Fruit fly (Drosophila melanogaster) whole organism, embryonic: ENCODE results near the gene CG6567.

Source experiments
- Abd-B ChIP-seq: fragments of 200-800 bp; sonication (Bioruptor generic); optimal IDR thresholded peaks from 2 replicates; lab custom pipeline; 2018; ENCODE audit warnings: missing biosample characterization, mild to moderate bottlenecking, missing genetic modification characterization, moderate library complexity
- Aef1 ChIP-seq: fragments of 200-800 bp; sonication (Bioruptor generic); IDR thresholded peaks from 3 replicates; pipeline ENCODE4 v1.3.6; 2022; ENCODE audit warnings: missing biosample characterization, missing genetic modification characterization
- Bgb ChIP-seq: fragments of 200-800 bp; sonication (Bioruptor generic); IDR thresholded peaks from 2 replicates; pipeline ENCODE4 v1.3.6; 2022; ENCODE audit warnings: missing biosample characterization, missing genetic modification characterization; ENCODE audit not compliant: partially characterized antibody
- Bteb2 ChIP-seq: fragments of 200-800 bp; sonication (Bioruptor generic); optimal IDR thresholded peaks from 2 replicates; lab custom pipeline; 2016; ENCODE audit warnings: missing biosample characterization, missing genetic modification characterization
- CG10147 ChIP-seq: fragments of 200-800 bp; sonication (Bioruptor generic); optimal IDR thresholded peaks from 2 replicates; lab custom pipeline; 2019; ENCODE audit warnings: missing biosample characterization, mild to moderate bottlenecking, missing genetic modification characterization, moderate library complexity
- CG11696 ChIP-seq: fragments of 200-800 bp; sonication (Bioruptor generic); IDR thresholded peaks from 2 replicates; pipeline ENCODE4 v1.3.6; 2022; ENCODE audit warnings: missing biosample characterization, missing genetic modification characterization
- CG12104 ChIP-seq: fragments of 200-800 bp; sonication (Bioruptor generic); optimal IDR thresholded peaks from 3 replicates; lab custom pipeline; 2016; ENCODE audit warnings: missing biosample characterization, missing genetic modification characterization
- CG12659 ChIP-seq: fragments of 200-800 bp; sonication (Bioruptor generic); optimal IDR thresholded peaks from 3 replicates; lab custom pipeline; 2017; ENCODE audit warnings: mild to moderate bottlenecking, missing biosample characterization, missing genetic modification reagents, missing genetic modification characterization
- CG15073 ChIP-seq: fragments of 200-800 bp; sonication (Bioruptor generic); optimal IDR thresholded peaks from 2 replicates; lab custom pipeline; 2016; ENCODE audit warnings: missing biosample characterization, missing genetic modification characterization
- CG15601 ChIP-seq: fragments of 200-800 bp; sonication (Bioruptor generic); optimal IDR thresholded peaks from 3 replicates; lab custom pipeline; 2019; ENCODE audit warnings: missing biosample characterization, mild to moderate bottlenecking, missing genetic modification characterization, moderate library complexity
- CG16815 ChIP-seq: fragments of 200-800 bp; sonication (Bioruptor generic); optimal IDR thresholded peaks from 3 replicates; lab custom pipeline; 2017; ENCODE audit warnings: missing biosample characterization, mild to moderate bottlenecking, missing genetic modification characterization
- CG32767 ChIP-seq: fragments of 200-800 bp; sonication (Bioruptor generic); IDR thresholded peaks from 2 replicates; pipeline ENCODE4 v1.3.6; 2022; ENCODE audit warnings: missing biosample characterization, missing genetic modification characterization
- CG32772 ChIP-seq: fragments of 200-800 bp; sonication (Bioruptor generic); IDR thresholded peaks from 2 replicates; pipeline ENCODE4 v1.3.6; 2022; ENCODE audit warnings: missing biosample characterization, missing genetic modification characterization
- CG3407 ChIP-seq: fragments of 200-800 bp; sonication (Bioruptor generic); optimal IDR thresholded peaks from 2 replicates; lab custom pipeline; 2018; ENCODE audit warnings: missing biosample characterization, mild to moderate bottlenecking, missing genetic modification characterization
- CG4404 ChIP-seq: fragments of 200-800 bp; sonication (Bioruptor generic); IDR thresholded peaks from 2 replicates; pipeline ENCODE4 v1.3.6; 2022; ENCODE audit warnings: missing biosample characterization, missing genetic modification characterization
- CG5245 ChIP-seq: fragments of 200-800 bp; sonication (Bioruptor generic); optimal IDR thresholded peaks from 3 replicates; lab custom pipeline; 2016; ENCODE audit warnings: missing biosample characterization, missing genetic modification characterization
- CG6175 ChIP-seq: fragments of 200-800 bp; sonication (Bioruptor generic); IDR thresholded peaks from 3 replicates; pipeline ENCODE4 v1.3.6; 2022; ENCODE audit warnings: missing biosample characterization, missing genetic modification characterization
- CG6813 ChIP-seq: fragments of 200-800 bp; sonication (Bioruptor generic); optimal IDR thresholded peaks from 2 replicates; lab custom pipeline; 2017; ENCODE audit warnings: missing biosample characterization, missing genetic modification characterization, mild to moderate bottlenecking, moderate library complexity, missing genetic modification reagents
- CG7745 ChIP-seq: fragments of 200-800 bp; sonication (Bioruptor generic); optimal IDR thresholded peaks from 2 replicates; lab custom pipeline; 2018; ENCODE audit warnings: missing biosample characterization, mild to moderate bottlenecking, missing genetic modification characterization, moderate library complexity
- CG7963 ChIP-seq: fragments of 200-800 bp; sonication (Bioruptor generic); IDR thresholded peaks from 3 replicates; pipeline ENCODE4 v1.3.6; 2022; ENCODE audit warnings: missing biosample characterization, missing genetic modification characterization; ENCODE audit not compliant: partially characterized antibody
- CG9609 ChIP-seq: fragments of 200-800 bp; sonication (Bioruptor generic); optimal IDR thresholded peaks from 3 replicates; lab custom pipeline; 2016; ENCODE audit warnings: missing biosample characterization, missing genetic modification characterization
- Drgx ChIP-seq: fragments of 200-800 bp; sonication (Bioruptor generic); IDR thresholded peaks from 2 replicates; pipeline ENCODE4 v1.3.6; 2022; ENCODE audit warnings: missing biosample characterization, missing genetic modification characterization
- Elba2 ChIP-seq: fragments of 200-800 bp; sonication (Bioruptor generic); optimal IDR thresholded peaks from 3 replicates; lab custom pipeline; 2016; ENCODE audit warnings: missing biosample characterization, missing genetic modification characterization
- Hr39 ChIP-seq: fragments of >200 bp; optimal IDR thresholded peaks from 2 replicates; lab custom pipeline; 2017
- Mrtf ChIP-seq: fragments of 200-800 bp; sonication (Bioruptor generic); IDR thresholded peaks from 3 replicates; pipeline ENCODE4 v1.3.6; 2022; ENCODE audit warnings: missing biosample characterization, missing genetic modification characterization
- Neu2 ChIP-seq: fragments of 200-800 bp; sonication (Bioruptor generic); optimal IDR thresholded peaks from 3 replicates; lab custom pipeline; 2016; ENCODE audit warnings: missing biosample characterization, missing genetic modification characterization, borderline replicate concordance
- Oli ChIP-seq: fragments of 200-800 bp; sonication (Bioruptor generic); optimal IDR thresholded peaks from 2 replicates; lab custom pipeline; 2018; ENCODE audit warnings: missing biosample characterization, mild to moderate bottlenecking, missing genetic modification characterization, moderate library complexity
- Rx ChIP-seq: fragments of 200-800 bp; sonication (Bioruptor generic); IDR thresholded peaks from 2 replicates; pipeline ENCODE4 v1.3.6; 2022; ENCODE audit warnings: missing biosample characterization, missing genetic modification characterization
- TFAM ChIP-seq: fragments of 200-800 bp; sonication (Bioruptor generic); optimal IDR thresholded peaks from 2 replicates; lab custom pipeline; 2017; ENCODE audit warnings: missing biosample characterization, missing genetic modification characterization, inconsistent platforms
- Xrp1 ChIP-seq: fragments of 200-800 bp; sonication (Bioruptor generic); IDR thresholded peaks from 2 replicates; pipeline ENCODE4 v1.3.6; 2022; ENCODE audit warnings: missing biosample characterization, missing genetic modification characterization
- amos ChIP-seq: fragments of 200-800 bp; sonication (Bioruptor generic); IDR thresholded peaks from 2 replicates; pipeline ENCODE4 v1.3.6; 2022; ENCODE audit warnings: missing biosample characterization, missing genetic modification characterization; ENCODE audit not compliant: partially characterized antibody
- ara ChIP-seq: fragments of 200-800 bp; sonication (Bioruptor generic); IDR thresholded peaks from 2 replicates; pipeline ENCODE4 v1.3.6; 2022; ENCODE audit warnings: missing biosample characterization, missing genetic modification characterization
- ase ChIP-seq: fragments of 200-800 bp; sonication (Bioruptor generic); IDR thresholded peaks from 3 replicates; pipeline ENCODE4 v1.3.6; 2022; ENCODE audit warnings: missing biosample characterization, missing genetic modification characterization
- az2 ChIP-seq: fragments of 200-800 bp; sonication (Bioruptor generic); optimal IDR thresholded peaks from 3 replicates; lab custom pipeline; 2016; ENCODE audit warnings: missing biosample characterization, missing genetic modification characterization
- fd64A ChIP-seq: fragments of 200-800 bp; sonication (Bioruptor generic); optimal IDR thresholded peaks from 3 replicates; lab custom pipeline; 2018; ENCODE audit warnings: missing biosample characterization, mild to moderate bottlenecking, missing genetic modification characterization
- ftz-f1 ChIP-seq: fragments of 200-800 bp; sonication (Bioruptor generic); optimal IDR thresholded peaks from 2 replicates; lab custom pipeline; 2016; ENCODE audit warnings: missing biosample characterization, missing genetic modification characterization
- fu2 ChIP-seq: fragments of 200-800 bp; sonication (Bioruptor generic); optimal IDR thresholded peaks from 2 replicates; lab custom pipeline; 2016; ENCODE audit warnings: missing biosample characterization, missing genetic modification characterization
- hkb ChIP-seq, 2 experiments: fragments of 200-800 bp in 1 of 2; fragments of >200 bp in 1 of 2; sonication (Bioruptor generic) in 1 of 2; IDR thresholded peaks in 1 of 2; optimal IDR thresholded peaks in 1 of 2; 2 replicates each; pipeline versions ENCODE4 v1.3.6 to Lab custom; 2017 to 2022; ENCODE audit warnings: missing biosample characterization in 1 of 2, missing genetic modification characterization in 1 of 2
- inv ChIP-seq: fragments of 200-800 bp; sonication (Bioruptor generic); IDR thresholded peaks from 2 replicates; pipeline ENCODE4 v1.3.6; 2022; ENCODE audit warnings: missing biosample characterization, missing genetic modification characterization; ENCODE audit not compliant: partially characterized antibody
- jumu ChIP-seq: fragments of 200-800 bp; sonication (Bioruptor generic); optimal IDR thresholded peaks from 3 replicates; lab custom pipeline; 2016; ENCODE audit warnings: missing biosample characterization, missing genetic modification characterization
- ken ChIP-seq: fragments of 200-800 bp; sonication (Bioruptor generic); IDR thresholded peaks from 3 replicates; pipeline ENCODE4 v1.3.6; 2022; ENCODE audit warnings: missing biosample characterization, missing genetic modification characterization
- knrl ChIP-seq: fragments of 200-800 bp; sonication (Bioruptor generic); IDR thresholded peaks from 3 replicates; pipeline ENCODE4 v1.3.6; 2022; ENCODE audit warnings: missing biosample characterization, missing genetic modification characterization; ENCODE audit not compliant: partially characterized antibody
- maf-S ChIP-seq: fragments of 200-800 bp; sonication (Bioruptor generic); optimal IDR thresholded peaks from 2 replicates; lab custom pipeline; 2016; ENCODE audit warnings: missing biosample characterization, missing genetic modification characterization
- peb ChIP-seq: fragments of 200-800 bp; sonication (Bioruptor generic); IDR thresholded peaks from 2 replicates; pipeline ENCODE4 v1.3.6; 2022; ENCODE audit warnings: missing biosample characterization, missing genetic modification characterization
- prd ChIP-seq, 3 experiments: fragments of >200 bp in 2 of 3; fragments of 200-800 bp in 1 of 3; sonication (Bioruptor generic) in 1 of 3; optimal IDR thresholded peaks in 2 of 3; IDR thresholded peaks in 1 of 3; 2 replicates in 2 of 3; 3 replicates in 1 of 3; pipeline versions ENCODE4 v1.3.6 to Lab custom; 2017 to 2022; ENCODE audit warnings: missing biosample characterization in 1 of 3, missing genetic modification characterization in 1 of 3
- salm ChIP-seq: fragments of 200-800 bp; sonication (Bioruptor generic); optimal IDR thresholded peaks from 2 replicates; lab custom pipeline; 2018; ENCODE audit warnings: missing biosample characterization, mild to moderate bottlenecking, missing genetic modification characterization
- seq ChIP-seq: fragments of 200-800 bp; sonication (Bioruptor generic); IDR thresholded peaks from 2 replicates; pipeline ENCODE4 v1.3.6; 2022; ENCODE audit warnings: missing biosample characterization, missing genetic modification characterization
- tgo ChIP-seq: fragments of 200-800 bp; sonication (Bioruptor generic); IDR thresholded peaks from 3 replicates; pipeline ENCODE4 v1.3.6; 2022; ENCODE audit warnings: missing biosample characterization, missing genetic modification characterization

Gene CG6567

dm6 chr3R:10875515-10876434, 21.5 kb upstream of the CG6567 start, which contains the start of gene Sodh2 (continued):
- TF ChIP-seq Drgx (GFP tag; lab: Robert Waterston, UW) (peak; percentile 91), az2 (GFP tag; lab: Kevin White, UChicago) (peak; percentile 47), tgo (GFP tag; lab: Robert Waterston, UW) (peak; percentile 54; the same call in 1 of the 3 replicates), CG10147 (GFP tag; lab: Kevin White, UChicago) (peak; percentile 74), ase (GFP tag; lab: Robert Waterston, UW) (peak; percentile 57; the same call in 2 of the 3 replicates), CG4404 (GFP tag; lab: Robert Waterston, UW) (peak; percentile 37; the same call in 1 of the 2 replicates), salm (tag; lab: Kevin White, UChicago) (peak; percentile 58), maf-S (GFP tag; lab: Kevin White, UChicago) (peak; percentile 67), Elba2 (GFP tag; lab: Kevin White, UChicago) (no peak), CG15601 (peak; percentile 59), jumu (peak; percentile 27), TFAM (GFP tag; lab: Kevin White, UChicago) (no peak), Rx (GFP tag; lab: Robert Waterston, UW) (no peak), amos (GFP tag; lab: Robert Waterston, UW) (no peak), Aef1 (peak; percentile 68), inv (GFP tag; lab: Robert Waterston, UW) (no peak), CG12659 (peak; percentile 85), CG12104 (GFP tag; lab: Kevin White, UChicago) (peak; percentile 77), CG16815 (GFP tag; lab: Kevin White, UChicago) (peak; percentile 56), Hr39 (lab: Kevin White, UChicago) (no peak), ara (GFP tag; lab: Robert Waterston, UW) (peak; percentile 66), CG32767 (0 out of 2 replicates have a peak, but pooled peaks have one; percentile 36), CG32772 (GFP tag; lab: Robert Waterston, UW) (peak; percentile 73), peb (no peak), fu2 (GFP tag; lab: Kevin White, UChicago) (peak; percentile 45), CG7963 (GFP tag; lab: Robert Waterston, UW) (no peak), CG3407 (GFP tag; lab: Kevin White, UChicago) (peak; percentile 74), Oli (tag; lab: Kevin White, UChicago) (peak; percentile 45), Abd-B (GFP tag; lab: Kevin White, UChicago) (peak; percentile 18), CG9609 (GFP tag; lab: Kevin White, UChicago) (peak; percentile 69), Bgb (GFP tag; lab: Robert Waterston, UW) (no peak), ftz-f1 (no peak), CG7745 (tag; lab: Kevin White, UChicago) (no peak), Mrtf (GFP tag; lab: Robert Waterston, UW) (peak; percentile 77), ken (GFP tag; lab: Robert Waterston, UW) (peak; percentile 73), seq (GFP tag; lab: Robert Waterston, UW) (peak; percentile 74), CG6175 (GFP tag; lab: Robert Waterston, UW) (peak; percentile 65; the same call in 1 of the 3 replicates), knrl (GFP tag; lab: Robert Waterston, UW) (no peak), Bteb2 (GFP tag; lab: Kevin White, UChicago) (peak; percentile 64), hkb (optimal IDR thresholded peaks at IDR 0.05; lab: Kevin White, UChicago) (no peak), hkb (GFP tag; IDR thresholded peaks at IDR 0.05; lab: Robert Waterston, UW) (peak; percentile 76), fd64A (peak; percentile 48), CG11696 (GFP tag; lab: Robert Waterston, UW) (peak; percentile 57), CG15073 (GFP tag; lab: Kevin White, UChicago) (peak; percentile 47), Xrp1 (GFP tag; lab: Robert Waterston, UW) (peak; percentile 54), CG5245 (GFP tag; lab: Kevin White, UChicago) (peak; percentile 25), prd (optimal IDR thresholded peaks at IDR 0.05; lab: Kevin White, UChicago) (no peak), prd (GFP tag; IDR thresholded peaks at IDR 0.05; lab: Robert Waterston, UW) (peak; percentile 80), Neu2 (GFP tag; lab: Kevin White, UChicago) (no peak), CG6813 (GFP tag; lab: Kevin White, UChicago) (peak; percentile 91)
